Worm (Caenorhabditis elegans) whole organism, L3 larva: ENCODE measurements around the gene cyp-33D3.
A peak's percentile ranks its signal among the peaks of the same experiment; 100 is the strongest.

Source experiments
- R02D3.7 ChIP-seq: fragments of 150-350 bp; optimal IDR thresholded peaks from 2 replicates; lab custom pipeline; 2014; ENCODE audit warnings: missing biosample characterization, missing genetic modification characterization
- aly-2 ChIP-seq: fragments of 150-350 bp; optimal IDR thresholded peaks from 2 replicates; lab custom pipeline; 2014; ENCODE audit warnings: missing biosample characterization, missing genetic modification characterization
- ceh-28 ChIP-seq: fragments of 150-350 bp; optimal IDR thresholded peaks from 2 replicates; lab custom pipeline; 2014; ENCODE audit warnings: missing biosample characterization, missing genetic modification reagents, missing genetic modification characterization
- ceh-82 ChIP-seq: fragments of 150-350 bp; optimal IDR thresholded peaks from 2 replicates; lab custom pipeline; 2014; ENCODE audit warnings: missing biosample characterization, missing genetic modification characterization
- ceh-9 ChIP-seq: sonication (generic microtip); optimal IDR thresholded peaks from 2 replicates; lab custom pipeline; 2018; ENCODE audit warnings: missing biosample characterization, missing genetic modification characterization
- egl-5 ChIP-seq: fragments of 150-350 bp; optimal IDR thresholded peaks from 2 replicates; lab custom pipeline; 2017; ENCODE audit warnings: missing biosample characterization, missing genetic modification reagents, missing genetic modification characterization, inconsistent platforms
- elt-2 ChIP-seq: sonication (generic microtip); optimal IDR thresholded peaks from 2 replicates; lab custom pipeline; 2016; ENCODE audit warnings: missing genetic modification reagents, mild to moderate bottlenecking, missing genetic modification characterization, missing compliant biosample characterization
- fkh-10 ChIP-seq: sonication (generic microtip); optimal IDR thresholded peaks from 2 replicates; lab custom pipeline; 2017; ENCODE audit warnings: missing biosample characterization, missing genetic modification reagents, missing genetic modification characterization
- fos-1 ChIP-seq: fragments of 150-350 bp; optimal IDR thresholded peaks from 2 replicates; lab custom pipeline; 2014; ENCODE audit warnings: missing biosample characterization, missing genetic modification characterization
- hmg-11 ChIP-seq: sonication (generic microtip); optimal IDR thresholded peaks from 2 replicates; lab custom pipeline; 2016; ENCODE audit warnings: missing genetic modification characterization, missing compliant biosample characterization
- jun-1 ChIP-seq: fragments of 150-350 bp; optimal IDR thresholded peaks from 2 replicates; lab custom pipeline; 2014; ENCODE audit warnings: missing biosample characterization, missing genetic modification reagents, missing genetic modification characterization
- lin-15B ChIP-seq: fragments of 150-350 bp; optimal IDR thresholded peaks from 2 replicates; lab custom pipeline; 2014; ENCODE audit warnings: missing biosample characterization, missing genetic modification characterization
- lin-39 ChIP-seq: fragments of 150-350 bp; optimal IDR thresholded peaks from 2 replicates; lab custom pipeline; 2018; ENCODE audit warnings: missing biosample characterization, missing genetic modification reagents, missing genetic modification characterization
- lsy-12 ChIP-seq: sonication (generic microtip); optimal IDR thresholded peaks from 2 replicates; lab custom pipeline; 2016; ENCODE audit warnings: mild to moderate bottlenecking, missing genetic modification characterization, missing compliant biosample characterization
- nfya-1 ChIP-seq: sonication (generic microtip); optimal IDR thresholded peaks from 2 replicates; lab custom pipeline; 2017; ENCODE audit warnings: missing genetic modification characterization, mild to moderate bottlenecking, missing compliant biosample characterization, antibody characterized with exemption, moderate library complexity; ENCODE audit not compliant: insufficient read depth
- nhr-11 ChIP-seq: fragments of 150-350 bp; optimal IDR thresholded peaks from 2 replicates; lab custom pipeline; 2014; ENCODE audit warnings: missing biosample characterization, missing genetic modification characterization
- nhr-237 ChIP-seq: fragments of 150-350 bp; optimal IDR thresholded peaks from 2 replicates; lab custom pipeline; 2014; ENCODE audit warnings: missing biosample characterization, missing genetic modification characterization
- nhr-25 ChIP-seq: sonication (generic microtip); optimal IDR thresholded peaks from 2 replicates; lab custom pipeline; 2017; ENCODE audit warnings: missing biosample characterization, missing genetic modification characterization
- nhr-43 ChIP-seq: sonication (generic microtip); optimal IDR thresholded peaks from 2 replicates; lab custom pipeline; 2016; ENCODE audit warnings: mild to moderate bottlenecking, missing genetic modification characterization, missing compliant biosample characterization; ENCODE audit not compliant: poor library complexity, severe bottlenecking
- nhr-77 ChIP-seq: fragments of 150-350 bp; optimal IDR thresholded peaks from 2 replicates; lab custom pipeline; 2014; ENCODE audit warnings: missing biosample characterization, missing genetic modification characterization
- pha-4 ChIP-seq: fragments of 150-350 bp; optimal IDR thresholded peaks from 2 replicates; lab custom pipeline; 2014; ENCODE audit warnings: missing biosample characterization, missing genetic modification reagents, missing genetic modification characterization
- skn-1 ChIP-seq: fragments of 150-350 bp; optimal IDR thresholded peaks from 2 replicates; lab custom pipeline; 2014; ENCODE audit warnings: missing biosample characterization, missing genetic modification characterization
- snpc-4 ChIP-seq: fragments of 150-350 bp; optimal IDR thresholded peaks from 2 replicates; lab custom pipeline; 2014; ENCODE audit warnings: missing biosample characterization, missing genetic modification characterization
- tbx-2 ChIP-seq: sonication (generic microtip); optimal IDR thresholded peaks from 2 replicates; lab custom pipeline; 2016; ENCODE audit warnings: mild to moderate bottlenecking, missing genetic modification characterization, missing compliant biosample characterization
- unc-39 ChIP-seq: sonication (generic microtip); optimal IDR thresholded peaks from 4 replicates; lab custom pipeline; 2017; ENCODE audit warnings: missing biosample characterization, missing genetic modification characterization
- unc-62 ChIP-seq: fragments of 150-350 bp; sonication (generic microtip); optimal IDR thresholded peaks from 4 replicates; lab custom pipeline; 2014; ENCODE audit warnings: missing biosample characterization, missing genetic modification reagents, missing genetic modification characterization
- ztf-11 ChIP-seq: fragments of 150-350 bp; optimal IDR thresholded peaks from 2 replicates; lab custom pipeline; 2014; ENCODE audit warnings: missing biosample characterization, missing genetic modification characterization
- ztf-4 ChIP-seq: fragments of 150-350 bp; optimal IDR thresholded peaks from 2 replicates; lab custom pipeline; 2014; ENCODE audit warnings: missing biosample characterization, missing genetic modification characterization

cyp-33D3 gene

DNA sequence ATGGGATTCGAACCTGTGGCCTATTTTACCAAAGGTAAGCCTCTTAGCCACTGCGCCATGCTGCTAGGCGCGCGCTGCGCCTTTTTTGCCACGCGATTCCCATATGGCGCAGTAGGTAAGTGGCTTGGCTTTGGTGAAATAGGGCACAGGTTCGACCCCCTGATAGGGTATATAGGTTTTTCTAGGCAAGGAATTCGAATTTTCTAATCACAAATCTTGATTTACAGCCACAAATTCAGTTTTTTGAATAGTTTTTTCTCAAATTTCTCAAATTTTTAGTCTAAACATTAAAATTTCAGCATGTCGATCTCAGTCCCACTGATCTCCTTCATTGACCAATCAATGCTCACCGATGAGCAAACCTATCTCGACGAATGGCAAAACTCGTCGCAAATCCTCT is 26.3 kb downstream of the cyp-33D3 start, which contains the start of gene C54E10.3:
C54E10.3 (plus strand) TSS at position 301 of the 400 bp plus-strand sequence.
- TF ChIP-seq R02D3.7 (tag; lab: Kevin White, UChicago): no peak
- no peak for TF ChIP-seq hmg-11 (tag; lab: Kevin White, UChicago)
- TF ChIP-seq nhr-43: no peak
- TF ChIP-seq nhr-237 (tag; lab: Kevin White, UChicago): no peak

ce11 chrV:18808621-18809020 is 28.4 kb downstream of the cyp-33D3 start, which contains the start of gene C54E10.6:
Gene C54E10.6 (minus strand): TSS chrV:18808729.
- TF ChIP-seq nfya-1 (tag; lab: Kevin White, UChicago): peak; percentile 33
- no peak for TF ChIP-seq lsy-12 (tag; lab: Kevin White, UChicago)
- peak; percentile 20 for TF ChIP-seq hmg-11 (tag; lab: Kevin White, UChicago)
- peak; percentile 68 for TF ChIP-seq lin-39 (tag; lab: Kevin White, UChicago)

DNA sequence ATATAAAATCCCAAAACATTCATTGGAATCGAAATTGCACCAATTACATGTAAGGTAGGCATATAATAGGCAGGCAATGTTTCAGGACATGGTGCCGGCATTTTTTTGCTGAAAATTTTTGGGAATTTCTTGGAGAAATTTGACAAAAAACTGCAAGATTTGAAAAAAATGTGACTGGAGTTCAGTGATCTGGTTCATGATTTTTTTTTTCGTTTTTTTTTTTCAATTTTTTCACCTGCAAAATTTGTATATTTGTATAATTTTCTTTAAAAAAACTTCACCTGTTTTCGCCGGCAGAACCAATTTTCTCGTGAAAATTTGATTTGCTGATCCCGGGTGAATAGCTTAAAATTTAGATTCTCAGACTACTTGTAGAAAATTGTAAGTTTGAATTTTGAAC is 30.6 kb downstream of the cyp-33D3 start, which contains the start of gene sri-10:
sri-10 (minus strand) TSS at position 101 of the 400 bp plus-strand sequence.
- TF ChIP-seq unc-39 (tag; lab: Kevin White, UChicago): no peak
- TF ChIP-seq ceh-9 (tag; lab: Kevin White, UChicago): no peak
- TF ChIP-seq ceh-82 (tag; lab: Kevin White, UChicago): no peak
- no peak for TF ChIP-seq nfya-1 (tag; lab: Kevin White, UChicago)
- no peak for TF ChIP-seq ceh-28 (tag; lab: Kevin White, UChicago)
- no peak for TF ChIP-seq snpc-4 (tag; lab: Kevin White, UChicago)
- TF ChIP-seq, all 47 proteins: peak for 0

ce11 chrV:18803260-18803659 is 33.8 kb downstream of the cyp-33D3 start, which contains the start of gene C54E10.10:
Gene C54E10.10 (minus strand): TSS chrV:18803360.
- TF ChIP-seq aly-2 (tag; lab: Kevin White, UChicago) (no peak), nhr-11 (tag; lab: Kevin White, UChicago) (no peak), lin-15B (no peak), tbx-2 (tag; lab: Kevin White, UChicago) (no peak), ceh-28 (tag; lab: Kevin White, UChicago) (no peak), lin-39 (tag; lab: Kevin White, UChicago) (no peak), egl-5 (tag; lab: Kevin White, UChicago) (no peak), unc-39 (tag; lab: Kevin White, UChicago) (no peak), skn-1 (no peak), ztf-11 (tag; lab: Kevin White, UChicago) (no peak), nhr-25 (tag; lab: Kevin White, UChicago) (no peak), nhr-77 (no peak)

DNA sequence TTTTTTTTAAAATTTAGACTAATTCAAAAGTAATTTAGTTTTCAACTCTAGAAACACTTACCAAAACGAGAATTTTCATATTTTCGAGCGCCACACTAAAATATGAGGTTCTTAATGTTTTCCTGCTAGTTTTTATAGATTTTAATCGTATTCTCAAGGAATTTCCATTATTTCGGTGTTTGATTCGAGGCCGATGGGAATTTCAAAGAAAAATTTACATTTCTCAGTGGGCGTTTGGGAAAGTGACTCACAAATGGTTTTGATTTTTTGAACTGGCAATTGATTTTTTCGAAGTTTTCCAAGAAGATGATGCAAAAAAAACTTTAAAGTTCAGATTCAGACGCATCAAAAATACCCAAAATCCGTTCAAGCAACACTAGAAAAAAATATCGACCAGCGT is 34.9 kb downstream of the cyp-33D3 start, which contains the start of gene C54E10.11:
C54E10.11 (minus strand) TSS at position 101 of the 400 bp plus-strand sequence.
- no peak for TF ChIP-seq fos-1 (tag; lab: Kevin White, UChicago)
- no peak for TF ChIP-seq ceh-82 (tag; lab: Kevin White, UChicago)

ce11 chrV:18800811-18801210 is 36.2 kb downstream of the cyp-33D3 start, which contains the start of gene nhr-170:
Gene nhr-170 (minus strand): TSS chrV:18800826.
- TF ChIP-seq pha-4 (tag; lab: Kevin White, UChicago) (peak; percentile 80), fkh-10 (GFP tag; lab: Kevin White, UChicago) (no peak)

DNA sequence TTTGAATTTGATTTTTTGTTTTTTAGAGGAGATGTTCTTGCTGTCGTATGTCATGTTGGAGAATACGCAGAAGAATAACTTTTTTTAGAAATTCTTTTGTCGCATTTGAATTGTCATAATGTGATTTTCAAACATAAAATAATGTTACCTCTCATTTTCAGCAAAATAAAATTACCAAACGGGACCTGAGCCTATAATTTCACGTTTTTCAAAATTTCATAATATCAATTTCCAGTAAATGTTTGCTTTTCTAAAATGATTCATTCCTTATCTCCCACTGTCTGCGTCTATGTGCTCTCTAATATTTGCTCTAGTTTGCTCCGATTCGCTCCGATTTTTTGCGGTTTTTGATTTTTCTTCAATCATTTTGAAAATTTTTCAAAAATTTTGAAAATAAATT is 46.4 kb downstream of the cyp-33D3 start, which contains the start of gene nhr-231:
nhr-231 (plus strand) TSS at position 301 of the 400 bp plus-strand sequence.
- TF ChIP-seq ceh-28 (tag; lab: Kevin White, UChicago) (no peak), pha-4 (tag; lab: Kevin White, UChicago) (peak; percentile 29), skn-1 (no peak)

ce11 chrV:18787417-18787918 is 49.6 kb downstream of the cyp-33D3 start, which contains the start of gene Y17D7B.2:
Gene Y17D7B.2 (plus strand): TSS chrV:18787739.
- TF ChIP-seq lin-39 (tag; lab: Kevin White, UChicago) (no peak), unc-62 (GFP tag; lab: Kevin White, UChicago) (no peak), elt-2 (peak; percentile 0), tbx-2 (tag; lab: Kevin White, UChicago) (no peak), ztf-4 (tag; lab: Kevin White, UChicago) (no peak), jun-1 (tag; lab: Kevin White, UChicago) (no peak)
